Worm (Caenorhabditis elegans) whole organism, L1 larva: ENCODE results near the gene F26G1.10.
A peak's percentile ranks its signal among the peaks of the same experiment; 100 is the strongest.

Experiments used
- C16A3.4 ChIP-seq: fragments of 150-350 bp; optimal IDR thresholded peaks from 2 replicates; lab custom pipeline; 2014; ENCODE audit warnings: missing biosample characterization, missing genetic modification characterization
- C34B4.2 ChIP-seq: sonication (generic microtip); optimal IDR thresholded peaks from 2 replicates; lab custom pipeline; 2017; ENCODE audit warnings: mild to moderate bottlenecking, missing genetic modification characterization, missing compliant biosample characterization
- F16B12.6 ChIP-seq: fragments of 150-350 bp; optimal IDR thresholded peaks from 2 replicates; lab custom pipeline; 2014; ENCODE audit warnings: missing biosample characterization, missing genetic modification characterization
- aly-2 ChIP-seq: fragments of 150-350 bp; optimal IDR thresholded peaks from 2 replicates; lab custom pipeline; 2014; ENCODE audit warnings: missing biosample characterization, missing genetic modification characterization
- ama-1 ChIP-seq: fragments of 150-350 bp; optimal IDR thresholded peaks from 2 replicates; lab custom pipeline; 2014
- blmp-1 ChIP-seq: fragments of 150-350 bp; optimal IDR thresholded peaks from 2 replicates; lab custom pipeline; 2014; ENCODE audit warnings: missing biosample characterization, missing genetic modification characterization
- ceh-63 ChIP-seq: fragments of 200-800 bp; sonication (Bioruptor generic); optimal IDR thresholded peaks from 2 replicates; lab custom pipeline; 2018; ENCODE audit warnings: mild to moderate bottlenecking, missing genetic modification characterization, missing compliant biosample characterization
- ceh-82 ChIP-seq, 3 experiments: fragments of 150-350 bp in 1 of 3; sonication (generic microtip) in 2 of 3; optimal IDR thresholded peaks; 2 replicates each; lab custom pipeline; 2014 to 2017; ENCODE audit warnings: missing biosample characterization in 3 of 3, missing genetic modification characterization in 3 of 3
- ceh-90 ChIP-seq: sonication (generic microtip); optimal IDR thresholded peaks from 2 replicates; lab custom pipeline; 2016; ENCODE audit warnings: missing genetic modification characterization, missing compliant biosample characterization
- ces-1 ChIP-seq: fragments of 150-350 bp; optimal IDR thresholded peaks from 2 replicates; lab custom pipeline; 2014; ENCODE audit warnings: missing biosample characterization, missing genetic modification reagents, missing genetic modification characterization
- dsc-1 ChIP-seq: sonication (generic microtip); optimal IDR thresholded peaks from 2 replicates; lab custom pipeline; 2016; ENCODE audit warnings: mild to moderate bottlenecking, missing genetic modification characterization, missing compliant biosample characterization
- efl-1 ChIP-seq, 4 experiments: fragments of 150-350 bp; optimal IDR thresholded peaks in 3 of 4; peaks in 1 of 4; 1 replicate in 1 of 4; 2 replicates in 3 of 4; lab custom pipeline; 2014; ENCODE audit warnings: missing biosample characterization in 2 of 4, missing genetic modification characterization in 2 of 4, missing genetic modification reagents in 2 of 4
- efl-3 ChIP-seq: fragments of 200-800 bp; sonication (Bioruptor generic); optimal IDR thresholded peaks from 2 replicates; lab custom pipeline; 2018; ENCODE audit warnings: mild to moderate bottlenecking, missing genetic modification characterization, missing compliant biosample characterization
- egl-13 ChIP-seq: sonication (generic microtip); optimal IDR thresholded peaks from 2 replicates; lab custom pipeline; 2016; ENCODE audit warnings: missing genotype, missing genetic modification reagents, missing genetic modification characterization, missing compliant biosample characterization
- egl-27 ChIP-seq, 2 experiments: fragments of 150-350 bp in 1 of 2; sonication (generic microtip); optimal IDR thresholded peaks; 3 replicates each; lab custom pipeline; 2017 to 2018; ENCODE audit warnings: missing biosample characterization in 2 of 2, missing genetic modification characterization in 2 of 2, missing genetic modification reagents in 2 of 2
- ets-5 ChIP-seq: fragments of 200-800 bp; sonication (Bioruptor generic); IDR thresholded peaks from 2 replicates; pipeline ENCODE4 v1.3.6; 2022; ENCODE audit warnings: missing genetic modification characterization, missing compliant biosample characterization
- fos-1 ChIP-seq: fragments of 150-350 bp; optimal IDR thresholded peaks from 2 replicates; lab custom pipeline; 2014; ENCODE audit warnings: missing biosample characterization, missing genetic modification characterization
- grh-1 ChIP-seq: fragments of 200-800 bp; sonication (Bioruptor generic); IDR thresholded peaks from 2 replicates; pipeline ENCODE4 v1.3.6; 2022; ENCODE audit warnings: missing genetic modification reagents, missing genetic modification characterization, missing compliant biosample characterization
- hlh-17 ChIP-seq: fragments of 200-800 bp; sonication (Bioruptor generic); optimal IDR thresholded peaks from 2 replicates; lab custom pipeline; 2018; ENCODE audit warnings: missing genetic modification characterization, mild to moderate bottlenecking, missing compliant biosample characterization, moderate library complexity, borderline replicate concordance
- hpl-2 ChIP-seq: fragments of 150-350 bp; optimal IDR thresholded peaks from 2 replicates; lab custom pipeline; 2014; ENCODE audit warnings: missing biosample characterization, missing genetic modification reagents, missing genetic modification characterization
- irx-1 ChIP-seq: sonication (generic microtip); optimal IDR thresholded peaks from 2 replicates; lab custom pipeline; 2016; ENCODE audit warnings: missing genetic modification characterization, missing compliant biosample characterization
- lin-14 ChIP-seq: fragments of 200-800 bp; sonication (Bioruptor generic); optimal IDR thresholded peaks from 2 replicates; lab custom pipeline; 2018; ENCODE audit warnings: mild to moderate bottlenecking, missing genetic modification characterization, moderate library complexity, missing compliant biosample characterization
- lin-15B ChIP-seq: fragments of 150-350 bp; sonication (generic microtip); optimal IDR thresholded peaks from 3 replicates; lab custom pipeline; 2014; ENCODE audit warnings: missing biosample characterization, missing genetic modification characterization
- lin-35 ChIP-seq, 2 experiments: fragments of 150-350 bp; optimal IDR thresholded peaks; 2 replicates each; lab custom pipeline; 2014; ENCODE audit warnings: missing biosample characterization in 2 of 2, missing genetic modification characterization in 2 of 2, missing genetic modification reagents in 2 of 2
- mab-9 ChIP-seq: fragments of 200-800 bp; sonication (Bioruptor generic); IDR thresholded peaks from 2 replicates; pipeline ENCODE4 v1.3.6; 2022; ENCODE audit warnings: missing genetic modification reagents, missing genetic modification characterization, missing compliant biosample characterization
- mef-2 ChIP-seq: fragments of 150-350 bp; optimal IDR thresholded peaks from 2 replicates; lab custom pipeline; 2014; ENCODE audit warnings: missing biosample characterization, missing genetic modification characterization
- nhr-19 ChIP-seq: fragments of 200-800 bp; sonication (Bioruptor generic); conservative IDR thresholded peaks from 2 replicates; pipeline ENCODE4 v1.3.6; 2022; ENCODE audit warnings: missing genetic modification characterization, missing compliant biosample characterization
- nhr-20 ChIP-seq: sonication (generic microtip); optimal IDR thresholded peaks from 2 replicates; lab custom pipeline; 2016; ENCODE audit warnings: mild to moderate bottlenecking, missing genetic modification characterization, missing compliant biosample characterization
- nhr-237 ChIP-seq: fragments of 150-350 bp; optimal IDR thresholded peaks from 2 replicates; lab custom pipeline; 2014; ENCODE audit warnings: missing biosample characterization, missing genetic modification characterization
- nhr-47 ChIP-seq: sonication (generic microtip); optimal IDR thresholded peaks from 2 replicates; lab custom pipeline; 2016; ENCODE audit warnings: mild to moderate bottlenecking, missing genetic modification characterization, moderate library complexity, missing compliant biosample characterization
- nhr-84 ChIP-seq: sonication (generic microtip); optimal IDR thresholded peaks from 2 replicates; lab custom pipeline; 2017; ENCODE audit warnings: missing biosample characterization, missing genetic modification characterization
- pag-3 ChIP-seq: sonication (generic microtip); optimal IDR thresholded peaks from 2 replicates; lab custom pipeline; 2017; ENCODE audit warnings: missing genetic modification characterization, mild to moderate bottlenecking, missing compliant biosample characterization, antibody characterized with exemption, borderline replicate concordance; ENCODE audit not compliant: insufficient read depth
- pax-3 ChIP-seq: fragments of 200-800 bp; sonication (Bioruptor generic); optimal IDR thresholded peaks from 2 replicates; lab custom pipeline; 2018; ENCODE audit warnings: mild to moderate bottlenecking, missing genetic modification characterization, moderate library complexity, missing compliant biosample characterization
- rnt-1 ChIP-seq: sonication (generic microtip); optimal IDR thresholded peaks from 2 replicates; lab custom pipeline; 2016; ENCODE audit warnings: mild to moderate bottlenecking, missing genetic modification characterization, moderate library complexity, missing compliant biosample characterization
- sox-4 ChIP-seq: sonication (generic microtip); optimal IDR thresholded peaks from 2 replicates; lab custom pipeline; 2016; ENCODE audit warnings: missing genetic modification characterization, missing compliant biosample characterization
- unc-130 ChIP-seq: fragments of 150-350 bp; optimal IDR thresholded peaks from 2 replicates; lab custom pipeline; 2017; ENCODE audit warnings: missing biosample characterization, missing genetic modification characterization, inconsistent platforms
- unc-62 ChIP-seq: fragments of 150-350 bp; optimal IDR thresholded peaks from 2 replicates; lab custom pipeline; 2014; ENCODE audit warnings: missing biosample characterization, missing genetic modification reagents, missing genetic modification characterization
- xbp-1 ChIP-seq: sonication (generic microtip); optimal IDR thresholded peaks from 2 replicates; lab custom pipeline; 2016; ENCODE audit warnings: missing genetic modification characterization, missing compliant biosample characterization
- zip-4 ChIP-seq: fragments of 200-800 bp; sonication (Bioruptor generic); optimal IDR thresholded peaks from 2 replicates; lab custom pipeline; 2018; ENCODE audit warnings: mild to moderate bottlenecking, missing genetic modification characterization, moderate library complexity, missing compliant biosample characterization
- ztf-11 ChIP-seq, 2 experiments: sonication (generic microtip); optimal IDR thresholded peaks; 2 replicates each; lab custom pipeline; 2016 to 2017; ENCODE audit warnings: missing genetic modification characterization in 2 of 2, missing biosample characterization in 1 of 2, missing compliant biosample characterization in 1 of 2
- ztf-4 ChIP-seq: fragments of 150-350 bp; optimal IDR thresholded peaks from 2 replicates; lab custom pipeline; 2014; ENCODE audit warnings: missing biosample characterization, missing genetic modification characterization

F26G1.10 gene

DNA sequence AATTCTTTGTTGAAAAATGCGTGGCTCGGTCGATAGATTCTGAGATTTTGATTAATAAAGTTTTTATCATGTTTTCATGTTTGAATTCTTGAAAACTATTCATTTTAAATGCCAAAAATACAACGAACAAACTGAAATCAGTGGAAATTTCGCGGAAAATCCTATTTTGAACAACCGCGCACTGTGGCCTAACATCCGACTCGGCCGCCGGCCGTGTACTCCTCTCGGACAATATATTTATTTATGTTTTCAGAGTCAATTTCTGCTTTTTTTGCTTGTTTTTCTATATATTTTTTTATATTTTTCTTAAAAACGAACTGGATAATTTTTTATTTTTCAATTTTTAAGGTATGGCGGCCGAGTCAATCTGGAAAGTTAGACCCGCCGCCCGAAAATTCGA lies 17.1 kb downstream of the F26G1.10 start, which contains the start of gene F26G1.1 (continued):
- TF ChIP-seq unc-62 (GFP tag; lab: Kevin White, UChicago), result no peak
- peak; percentile 92 for TF ChIP-seq egl-13
- TF ChIP-seq nhr-47 (tag; lab: Kevin White, UChicago), result peak; percentile 89
- TF ChIP-seq ceh-90, result peak; percentile 98
- TF ChIP-seq C34B4.2 (tag; lab: Kevin White, UChicago), result peak; percentile 37
- TF ChIP-seq lin-14 (GFP tag; lab: Kevin White, UChicago), result peak; percentile 65
- no peak for TF ChIP-seq ces-1
- TF ChIP-seq sox-4, result peak; percentile 84
- TF ChIP-seq efl-1 (optimal IDR thresholded peaks at IDR 0.05; lab: Kevin White, UChicago), result peak; percentile 59 to 92
- TF ChIP-seq efl-1 (GFP tag; optimal IDR thresholded peaks at IDR 0.05 in 1 of 2; lab: Kevin White, UChicago), result peak; percentile 93 to 99
- TF ChIP-seq nhr-19 (GFP tag; lab: Robert Waterston, UW), result peak; percentile 80
- TF ChIP-seq mef-2 (tag; lab: Kevin White, UChicago), result no peak
- peak; percentile 50 for TF ChIP-seq F16B12.6 (tag; lab: Kevin White, UChicago)
- peak; percentile 96 for TF ChIP-seq irx-1
- no peak for TF ChIP-seq ets-5 (GFP tag; lab: Robert Waterston, UW)
- TF ChIP-seq efl-3 (GFP tag; lab: Kevin White, UChicago), result peak; percentile 27
- TF ChIP-seq fos-1 (tag; lab: Kevin White, UChicago), result peak; percentile 18
- peak; percentile 76 for TF ChIP-seq mab-9 (GFP tag; lab: Robert Waterston, UW)
- no peak for TF ChIP-seq aly-2 (tag; lab: Kevin White, UChicago)
- peak; percentile 90 to 95 for TF ChIP-seq lin-35 (GFP tag; optimal IDR thresholded peaks at IDR 0.05; lab: Kevin White, UChicago)
- peak; percentile 29 to 53 (median 49) for TF ChIP-seq ceh-82 (tag; optimal IDR thresholded peaks at IDR 0.05; lab: Kevin White, UChicago)
- TF ChIP-seq zip-4 (GFP tag; lab: Kevin White, UChicago), result peak; percentile 56
- TF ChIP-seq lin-15B (tag; lab: Kevin White, UChicago), result no peak
- no peak for TF ChIP-seq pag-3 (tag; lab: Kevin White, UChicago)
- no peak for TF ChIP-seq nhr-84
- no peak for TF ChIP-seq nhr-237 (tag; lab: Kevin White, UChicago)
- peak; percentile 79 for TF ChIP-seq grh-1
- no peak for TF ChIP-seq ceh-63 (GFP tag; lab: Kevin White, UChicago)
- peak; percentile 90 for TF ChIP-seq pax-3
- peak; percentile 46 for TF ChIP-seq blmp-1
- peak in 1 of 2 experiments; percentile 94 for TF ChIP-seq ztf-11 (tag; optimal IDR thresholded peaks at IDR 0.05; lab: Kevin White, UChicago)

DNA sequence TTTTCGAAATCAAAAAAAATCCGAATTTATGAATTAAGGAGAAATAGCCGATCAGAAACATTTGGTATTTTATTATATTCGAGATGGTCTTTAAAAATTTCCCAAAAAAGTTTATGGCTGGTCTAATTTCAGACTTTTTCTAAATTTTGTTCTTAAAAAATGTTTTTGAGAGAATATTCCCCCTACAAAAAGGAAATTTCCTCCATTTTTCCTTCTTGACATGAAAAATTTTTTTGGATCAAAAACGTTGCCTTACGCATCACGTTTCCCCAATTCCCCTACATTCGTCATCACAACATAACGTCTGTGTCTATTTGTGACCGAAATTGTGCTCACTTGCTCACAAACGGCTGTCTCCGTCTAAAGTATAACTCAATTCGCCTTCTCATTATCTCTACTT lies 19.1 kb downstream of the F26G1.10 start:
- TF ChIP-seq sox-4 (no peak), nhr-19 (GFP tag; lab: Robert Waterston, UW) (no peak), dsc-1 (no peak), grh-1 (no peak), egl-13 (no peak), nhr-47 (tag; lab: Kevin White, UChicago) (no peak), ama-1 (lab: Kevin White, UChicago) (no peak), egl-27 (tag; optimal IDR thresholded peaks at IDR 0.05; lab: Kevin White, UChicago) (no peak), nhr-84 (no peak), rnt-1 (no peak), ztf-4 (tag; lab: Kevin White, UChicago) (no peak), xbp-1 (tag; lab: Kevin White, UChicago) (no peak), hlh-17 (no peak), nhr-237 (tag; lab: Kevin White, UChicago) (no peak), mef-2 (tag; lab: Kevin White, UChicago) (no peak), hpl-2 (GFP tag; lab: Kevin White, UChicago) (no peak), ztf-11 (tag; optimal IDR thresholded peaks at IDR 0.05; lab: Kevin White, UChicago) (no peak), C16A3.4 (no peak), unc-130 (no peak), nhr-20 (tag; lab: Kevin White, UChicago) (no peak)
